Worm (Caenorhabditis elegans) whole organism, early embryonic: Measurements from ENCODE around the gene ins-11.

ENCODE experiments used
- aly-1 ChIP-seq: sonication (generic microtip); optimal IDR thresholded peaks from 2 replicates; lab custom pipeline; 2016; ENCODE audit warnings: missing genetic modification characterization, missing compliant biosample characterization
- hmg-4 ChIP-seq: fragments of 200-800 bp; sonication (Bioruptor generic); optimal IDR thresholded peaks from 2 replicates; lab custom pipeline; 2018; ENCODE audit warnings: mild to moderate bottlenecking, missing genetic modification characterization, missing compliant biosample characterization

ce11 chrII:5541685-5542084 lies 14.8 kb upstream of the ins-11 start, which contains the start of gene C17C3.24:
- no peak for TF ChIP-seq aly-1 (tag; lab: Kevin White, UChicago)
- TF ChIP-seq hmg-4, result no peak
